Worm (Caenorhabditis elegans): ENCODE data around the gene K08E4.8.

- no peak for TF ChIP-seq nhr-76 (tag; optimal IDR thresholded peaks at IDR 0.05)
- TF ChIP-seq snpc-4 (tag; optimal IDR thresholded peaks at IDR 0.05): no peak
- no peak for TF ChIP-seq skn-1 (tag; optimal IDR thresholded peaks at IDR 0.05)
- no peak for TF ChIP-seq aly-2 (tag; optimal IDR thresholded peaks at IDR 0.05)
- TF ChIP-seq mes-2 (tag; optimal IDR thresholded peaks at IDR 0.05; ENCODE audit: poor library complexity, severe bottlenecking): no peak
- TF ChIP-seq Y105C5A.15 (GFP tag; IDR thresholded peaks at IDR 0.05): no peak
- no peak for TF ChIP-seq zag-1 (tag; optimal IDR thresholded peaks at IDR 0.05)
- TF ChIP-seq unc-39 (tag; optimal IDR thresholded peaks at IDR 0.05): no peak
- no peak for TF ChIP-seq pha-4 (GFP tag; IDR thresholded peaks at IDR 0.05)
- TF ChIP-seq pha-4 (tag; optimal IDR thresholded peaks at IDR 0.05): no peak
- TF ChIP-seq nhr-237 (tag; optimal IDR thresholded peaks at IDR 0.05): no peak
- TF ChIP-seq ama-1 (optimal IDR thresholded peaks at IDR 0.05): no peak
- no peak for TF ChIP-seq fos-1 (tag; optimal IDR thresholded peaks at IDR 0.05)
Observed at ce11 chrIV:12061229-12061628, at the start of gene K08E4.8.
